Worm (Caenorhabditis elegans): Measurements from ENCODE around the gene nlp-61.

DNA sequence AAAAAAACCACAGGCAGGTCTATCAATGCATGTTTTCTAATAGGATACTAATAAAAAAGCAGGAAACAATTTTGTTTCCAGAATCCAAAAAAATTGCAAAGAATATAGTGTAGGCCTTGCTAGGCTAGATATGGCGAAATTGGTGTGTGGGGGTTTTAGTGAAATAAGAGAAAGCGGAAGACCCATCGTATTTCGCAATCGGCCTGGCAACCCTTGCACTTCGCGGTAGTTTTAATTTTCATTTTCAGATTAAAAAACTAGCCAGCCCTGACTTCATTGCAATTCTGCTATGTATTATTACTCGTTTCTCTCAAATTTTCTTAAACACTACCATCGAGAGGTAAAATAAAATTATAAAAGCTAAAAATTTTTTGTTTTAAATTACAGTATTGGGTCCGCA is 47.4 kb downstream of the nlp-61 start:
- TF ChIP-seq tbx-2 (tag; optimal IDR thresholded peaks at IDR 0.05) (no peak), pha-4 (tag; optimal IDR thresholded peaks at IDR 0.05) (no peak), nhr-76 (tag; optimal IDR thresholded peaks at IDR 0.05) (no peak), unc-62 (GFP tag; optimal IDR thresholded peaks at IDR 0.05) (no peak), mdl-1 (tag; optimal IDR thresholded peaks at IDR 0.05) (no peak), fkh-10 (GFP tag; optimal IDR thresholded peaks at IDR 0.05) (no peak), elt-2 (tag; optimal IDR thresholded peaks at IDR 0.05) (no peak), ceh-28 (tag; optimal IDR thresholded peaks at IDR 0.05) (no peak)
